Fruit fly (Drosophila melanogaster) Kc167 (cell line): ENCODE results near the gene Asator.

Source experiments
- Myc ChIP-seq: fragments of >200 bp; optimal IDR thresholded peaks from 2 replicates; lab custom pipeline; 2017; ENCODE audit warnings: missing external identifiers
- Sin3A ChIP-seq: fragments of >200 bp; optimal IDR thresholded peaks from 2 replicates; lab custom pipeline; 2018; ENCODE audit warnings: missing external identifiers
- h ChIP-seq: fragments of >200 bp; optimal IDR thresholded peaks from 3 replicates; lab custom pipeline; 2018; ENCODE audit warnings: missing external identifiers
- insv ChIP-seq: fragments of >200 bp; optimal IDR thresholded peaks from 3 replicates; lab custom pipeline; 2018; ENCODE audit warnings: missing external identifiers
- psq ChIP-seq: fragments of >200 bp; optimal IDR thresholded peaks from 2 replicates; lab custom pipeline; 2017; ENCODE audit warnings: missing external identifiers
- ttk ChIP-seq: sonication (Bioruptor generic); optimal IDR thresholded peaks from 2 replicates; lab custom pipeline; 2017; ENCODE audit warnings: missing external identifiers

DNA sequence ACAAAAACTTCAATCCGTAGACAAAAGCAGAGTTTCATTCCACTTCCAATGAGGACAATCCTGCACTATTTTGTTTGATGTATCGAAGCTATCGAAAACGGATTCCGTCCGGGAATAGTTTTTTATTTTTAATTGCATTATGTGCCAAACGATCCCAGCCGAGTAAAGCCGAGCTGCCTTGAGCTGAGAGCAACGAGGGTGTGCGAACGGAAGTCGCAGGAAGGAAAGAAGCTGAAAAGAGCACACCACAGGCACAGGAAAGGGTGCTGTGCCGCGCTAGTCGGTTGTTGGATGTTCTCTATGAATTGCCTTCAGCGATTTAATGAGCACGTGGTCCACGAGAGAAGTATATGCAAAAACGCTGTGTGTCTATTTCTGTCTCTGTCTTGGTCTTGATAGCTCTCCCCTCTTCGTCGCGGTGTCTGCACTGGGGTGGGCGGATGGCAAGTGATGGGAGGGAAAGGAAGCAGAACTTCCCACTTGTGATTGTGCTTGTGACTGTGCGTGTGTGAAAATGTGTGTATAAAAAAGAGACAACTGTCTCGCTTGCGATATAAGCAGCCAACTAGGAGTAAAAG, 13.8 kb upstream of the Asator start:
- TF ChIP-seq h (lab: Kevin White, UChicago) = no peak
- TF ChIP-seq psq (lab: Kevin White, UChicago) = no peak
- no peak for TF ChIP-seq Myc
- no peak for TF ChIP-seq ttk (lab: Kevin White, UChicago)
- TF ChIP-seq Sin3A (lab: Kevin White, UChicago) = no peak
- no peak for TF ChIP-seq insv
